Worm (Caenorhabditis elegans) whole organism, young adult: ENCODE measurements around the gene gos-28.
A peak's percentile ranks its signal among the peaks of the same experiment; 100 is the strongest.

Source experiments
- B0035.1 ChIP-seq: sonication (generic microtip); optimal IDR thresholded peaks from 2 replicates; lab custom pipeline; 2016; ENCODE audit warnings: missing genetic modification characterization, mild to moderate bottlenecking, missing compliant biosample characterization, missing genotype, missing genetic modification reagents
- B0261.1 ChIP-seq: sonication (generic microtip); optimal IDR thresholded peaks from 2 replicates; lab custom pipeline; 2016; ENCODE audit warnings: mild to moderate bottlenecking, missing genetic modification characterization, moderate library complexity, missing compliant biosample characterization
- C06A6.2 ChIP-seq: fragments of 200-800 bp; sonication (Bioruptor generic); conservative IDR thresholded peaks from 2 replicates; pipeline ENCODE4 v1.3.6; 2022; ENCODE audit warnings: missing genetic modification characterization, missing compliant biosample characterization
- D2030.7 ChIP-seq: fragments of 200-800 bp; sonication (Bioruptor generic); IDR thresholded peaks from 2 replicates; pipeline ENCODE4 v1.3.6; 2022; ENCODE audit warnings: missing genetic modification reagents, missing genetic modification characterization, missing compliant biosample characterization
- F55B11.4 ChIP-seq: sonication (generic microtip); optimal IDR thresholded peaks from 2 replicates; lab custom pipeline; 2016; ENCODE audit warnings: missing compliant biosample characterization, missing genetic modification characterization, borderline replicate concordance; ENCODE audit not compliant: insufficient read depth
- F57C9.4 ChIP-seq: sonication (generic microtip); optimal IDR thresholded peaks from 2 replicates; lab custom pipeline; 2017; ENCODE audit warnings: mild to moderate bottlenecking, missing genetic modification characterization, missing compliant biosample characterization
- K11D2.4 ChIP-seq: fragments of 200-800 bp; sonication (Bioruptor generic); IDR thresholded peaks from 2 replicates; pipeline ENCODE4 v1.3.6; 2022; ENCODE audit warnings: missing genetic modification reagents, missing genetic modification characterization, missing compliant biosample characterization
- T07F8.4 ChIP-seq: sonication (generic microtip); optimal IDR thresholded peaks from 2 replicates; lab custom pipeline; 2016; ENCODE audit warnings: mild to moderate bottlenecking, missing genetic modification characterization, moderate library complexity, missing compliant biosample characterization
- T26A5.8 ChIP-seq: sonication (generic microtip); optimal IDR thresholded peaks from 2 replicates; lab custom pipeline; 2016; ENCODE audit warnings: missing genetic modification characterization, missing compliant biosample characterization
- Y79H2A.3 ChIP-seq: fragments of 200-800 bp; sonication (Bioruptor generic); conservative IDR thresholded peaks from 2 replicates; pipeline ENCODE4 v1.3.6; 2022; ENCODE audit warnings: missing genetic modification reagents, missing genetic modification characterization, missing compliant biosample characterization
- ZK185.1 ChIP-seq: sonication (generic microtip); optimal IDR thresholded peaks from 2 replicates; lab custom pipeline; 2016; ENCODE audit warnings: mild to moderate bottlenecking, missing genetic modification characterization, missing compliant biosample characterization; ENCODE audit not compliant: poor library complexity, severe bottlenecking
- aptf-2 ChIP-seq: fragments of 200-800 bp; sonication (Bioruptor generic); conservative IDR thresholded peaks from 2 replicates; pipeline ENCODE4 v1.3.6; 2022; ENCODE audit warnings: missing genetic modification reagents, missing genetic modification characterization, missing compliant biosample characterization
- bed-2 ChIP-seq: fragments of 200-800 bp; sonication (Bioruptor generic); IDR thresholded peaks from 2 replicates; pipeline ENCODE4 v1.3.6; 2022; ENCODE audit warnings: missing genetic modification reagents, missing genetic modification characterization, missing compliant biosample characterization
- cebp-1 ChIP-seq, 2 experiments: fragments of 200-800 bp in 1 of 2; sonication (Bioruptor generic) in 1 of 2; sonication (generic microtip) in 1 of 2; IDR thresholded peaks in 1 of 2; optimal IDR thresholded peaks in 1 of 2; 2 replicates each; pipeline versions ENCODE4 v1.3.6 to Lab custom; 2017 to 2022; ENCODE audit warnings: missing compliant biosample characterization in 2 of 2, missing genetic modification characterization in 2 of 2, mild to moderate bottlenecking in 1 of 2, missing genetic modification reagents in 1 of 2, moderate library complexity in 1 of 2
- ceh-79 ChIP-seq: sonication (generic microtip); optimal IDR thresholded peaks from 2 replicates; lab custom pipeline; 2017; ENCODE audit warnings: mild to moderate bottlenecking, missing genetic modification characterization, missing compliant biosample characterization
- chd-7 ChIP-seq: sonication (generic microtip); optimal IDR thresholded peaks from 2 replicates; lab custom pipeline; 2016; ENCODE audit warnings: mild to moderate bottlenecking, missing genetic modification characterization, moderate library complexity, missing compliant biosample characterization
- die-1 ChIP-seq: sonication (generic microtip); optimal IDR thresholded peaks from 2 replicates; lab custom pipeline; 2016; ENCODE audit warnings: missing genotype, mild to moderate bottlenecking, missing genetic modification characterization, missing compliant biosample characterization
- dox-1 ChIP-seq: fragments of 200-800 bp; sonication (Bioruptor generic); IDR thresholded peaks from 2 replicates; pipeline ENCODE4 v1.3.6; 2022; ENCODE audit warnings: missing genetic modification reagents, missing genetic modification characterization, missing compliant biosample characterization
- dpff-1 ChIP-seq: sonication (generic microtip); optimal IDR thresholded peaks from 2 replicates; lab custom pipeline; 2017; ENCODE audit warnings: mild to moderate bottlenecking, missing genetic modification characterization, missing compliant biosample characterization
- dpl-1 ChIP-seq: fragments of 150-350 bp; optimal IDR thresholded peaks from 2 replicates; lab custom pipeline; 2014; ENCODE audit warnings: missing biosample characterization, missing genetic modification reagents, missing genetic modification characterization
- egl-18 ChIP-seq: fragments of 200-800 bp; sonication (Bioruptor generic); IDR thresholded peaks from 2 replicates; pipeline ENCODE4 v1.3.6; 2022; ENCODE audit warnings: missing genetic modification reagents, missing genetic modification characterization, missing compliant biosample characterization
- ets-4 ChIP-seq: fragments of 200-800 bp; sonication (Bioruptor generic); optimal IDR thresholded peaks from 2 replicates; lab custom pipeline; 2018; ENCODE audit warnings: mild to moderate bottlenecking, missing genetic modification characterization, missing compliant biosample characterization
- fkh-3 ChIP-seq: sonication (generic microtip); optimal IDR thresholded peaks from 2 replicates; lab custom pipeline; 2016; ENCODE audit warnings: mild to moderate bottlenecking, missing genetic modification characterization, missing compliant biosample characterization
- gei-17 ChIP-seq: fragments of 200-800 bp; sonication (Bioruptor generic); optimal IDR thresholded peaks from 2 replicates; lab custom pipeline; 2018; ENCODE audit warnings: mild to moderate bottlenecking, missing genetic modification characterization, missing compliant biosample characterization
- him-1 ChIP-seq: sonication (generic microtip); optimal IDR thresholded peaks from 2 replicates; lab custom pipeline; 2016; ENCODE audit warnings: missing genotype, missing genetic modification reagents, missing genetic modification characterization, missing compliant biosample characterization
- hlh-12 ChIP-seq: sonication (generic microtip); optimal IDR thresholded peaks from 2 replicates; lab custom pipeline; 2016; ENCODE audit warnings: missing genetic modification characterization, missing compliant biosample characterization
- hlh-26 ChIP-seq: fragments of 200-800 bp; sonication (Bioruptor generic); conservative IDR thresholded peaks from 2 replicates; pipeline ENCODE4 v1.3.6; 2022; ENCODE audit warnings: missing genetic modification reagents, missing genetic modification characterization, missing compliant biosample characterization
- hmg-20 ChIP-seq: fragments of 200-800 bp; sonication (Bioruptor generic); IDR thresholded peaks from 2 replicates; pipeline ENCODE4 v1.3.6; 2022; ENCODE audit warnings: missing genetic modification reagents, missing genetic modification characterization, missing compliant biosample characterization
- hrde-1 ChIP-seq: sonication (generic microtip); optimal IDR thresholded peaks from 2 replicates; lab custom pipeline; 2016; ENCODE audit warnings: missing genetic modification characterization, mild to moderate bottlenecking, missing compliant biosample characterization, moderate library complexity, missing genotype, missing genetic modification reagents, borderline replicate concordance
- lin-54 ChIP-seq: fragments of 200-800 bp; sonication (Bioruptor generic); optimal IDR thresholded peaks from 2 replicates; lab custom pipeline; 2018; ENCODE audit warnings: mild to moderate bottlenecking, missing genetic modification characterization, missing compliant biosample characterization
- lir-1 ChIP-seq: fragments of 200-800 bp; sonication (Bioruptor generic); conservative IDR thresholded peaks from 2 replicates; pipeline ENCODE4 v1.3.6; 2022; ENCODE audit warnings: missing genetic modification reagents, missing genetic modification characterization, missing compliant biosample characterization
- lsl-1 ChIP-seq: fragments of 200-800 bp; sonication (Bioruptor generic); optimal IDR thresholded peaks from 2 replicates; lab custom pipeline; 2018; ENCODE audit warnings: mild to moderate bottlenecking, missing genetic modification characterization, moderate library complexity, missing compliant biosample characterization
- lsy-27 ChIP-seq: sonication (generic microtip); optimal IDR thresholded peaks from 2 replicates; lab custom pipeline; 2017; ENCODE audit warnings: missing genetic modification characterization, mild to moderate bottlenecking, missing compliant biosample characterization, antibody characterized with exemption, missing genotype, borderline replicate concordance; ENCODE audit not compliant: insufficient read depth
- madf-3 ChIP-seq: fragments of 200-800 bp; sonication (Bioruptor generic); IDR thresholded peaks from 2 replicates; pipeline ENCODE4 v1.3.6; 2022; ENCODE audit warnings: missing genetic modification reagents, missing genetic modification characterization, missing compliant biosample characterization
- madf-8 ChIP-seq: fragments of 200-800 bp; sonication (Bioruptor generic); conservative IDR thresholded peaks from 2 replicates; pipeline ENCODE4 v1.3.6; 2022; ENCODE audit warnings: missing genetic modification reagents, missing genetic modification characterization, missing compliant biosample characterization
- nfyb-1 ChIP-seq: fragments of 200-800 bp; sonication (Bioruptor generic); IDR thresholded peaks from 2 replicates; pipeline ENCODE4 v1.3.6; 2022; ENCODE audit warnings: missing genetic modification reagents, missing genetic modification characterization, missing compliant biosample characterization
- nhr-179 ChIP-seq: sonication (generic microtip); optimal IDR thresholded peaks from 2 replicates; lab custom pipeline; 2016; ENCODE audit warnings: mild to moderate bottlenecking, missing genetic modification characterization, missing compliant biosample characterization
- nhr-80 ChIP-seq: sonication (generic microtip); optimal IDR thresholded peaks from 2 replicates; lab custom pipeline; 2016; ENCODE audit warnings: missing genetic modification characterization, missing compliant biosample characterization
- repo-1 ChIP-seq: sonication (generic microtip); optimal IDR thresholded peaks from 2 replicates; lab custom pipeline; 2017; ENCODE audit warnings: mild to moderate bottlenecking, missing genetic modification characterization, missing compliant biosample characterization
- sea-2 ChIP-seq: fragments of 200-800 bp; sonication (Bioruptor generic); IDR thresholded peaks from 2 replicates; pipeline ENCODE4 v1.3.6; 2022; ENCODE audit warnings: missing genetic modification characterization, missing compliant biosample characterization
- snpc-3.4 ChIP-seq: sonication (generic microtip); optimal IDR thresholded peaks from 2 replicates; lab custom pipeline; 2017; ENCODE audit warnings: missing genetic modification characterization, mild to moderate bottlenecking, missing compliant biosample characterization, antibody characterized with exemption, moderate library complexity, missing genotype, missing genetic modification reagents
- somi-1 ChIP-seq: fragments of 200-800 bp; sonication (Bioruptor generic); optimal IDR thresholded peaks from 2 replicates; lab custom pipeline; 2018; ENCODE audit warnings: mild to moderate bottlenecking, missing genetic modification characterization, missing compliant biosample characterization
- tbx-9 ChIP-seq: sonication (generic microtip); optimal IDR thresholded peaks from 2 replicates; lab custom pipeline; 2016; ENCODE audit warnings: borderline replicate concordance, missing genetic modification characterization, inconsistent platforms, missing compliant biosample characterization
- unc-130 ChIP-seq: sonication (generic microtip); optimal IDR thresholded peaks from 2 replicates; lab custom pipeline; 2016; ENCODE audit warnings: missing genetic modification reagents, missing genetic modification characterization, missing compliant biosample characterization
- ztf-18 ChIP-seq: sonication (generic microtip); optimal IDR thresholded peaks from 2 replicates; lab custom pipeline; 2016; ENCODE audit warnings: missing genotype, mild to moderate bottlenecking, missing genetic modification characterization, missing compliant biosample characterization
- ztf-22 ChIP-seq: fragments of 200-800 bp; sonication (Bioruptor generic); optimal IDR thresholded peaks from 2 replicates; lab custom pipeline; 2018; ENCODE audit warnings: mild to moderate bottlenecking, missing genetic modification characterization, moderate library complexity, missing compliant biosample characterization
- ztf-26 ChIP-seq: sonication (generic microtip); optimal IDR thresholded peaks from 2 replicates; lab custom pipeline; 2017; ENCODE audit warnings: missing genetic modification characterization, missing compliant biosample characterization
- ztf-3 ChIP-seq: fragments of 200-800 bp; sonication (Bioruptor generic); optimal IDR thresholded peaks from 2 replicates; lab custom pipeline; 2018; ENCODE audit warnings: mild to moderate bottlenecking, missing genetic modification characterization, missing compliant biosample characterization

The gos-28 gene

DNA sequence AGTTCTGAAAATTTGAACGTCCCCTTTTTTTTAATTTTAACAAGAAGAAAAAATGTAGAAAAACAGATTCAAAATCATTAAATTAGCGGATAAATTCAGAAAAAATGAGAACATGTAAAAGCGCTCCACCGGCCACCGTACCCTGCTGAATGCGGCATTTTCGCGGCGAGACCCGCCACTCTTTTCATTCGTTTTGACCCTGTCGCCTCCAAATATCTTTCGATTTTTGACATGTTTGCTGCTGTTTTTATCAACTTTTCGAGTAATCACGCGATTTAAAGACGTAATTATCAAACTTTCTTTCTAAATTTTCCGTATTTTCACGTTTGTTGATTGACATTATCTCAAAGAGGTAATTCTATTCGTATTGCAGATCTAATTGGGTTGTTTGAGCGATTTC lies 12.8 kb downstream of the gos-28 start, which contains the start of gene gsp-2 (continued):
- TF ChIP-seq ztf-18 (tag; lab: Kevin White, UChicago) (peak; percentile 47), D2030.7 (GFP tag; lab: Robert Waterston, UW) (no peak; the same call in 1 of the 2 replicates), B0261.1 (no peak), hlh-12 (no peak), ztf-26 (tag; lab: Kevin White, UChicago) (no peak), dpl-1 (GFP tag; lab: Kevin White, UChicago) (peak; percentile 13), ztf-22 (GFP tag; lab: Kevin White, UChicago) (no peak), egl-18 (GFP tag; lab: Robert Waterston, UW) (no peak), hlh-26 (GFP tag; lab: Robert Waterston, UW) (no peak), ztf-3 (GFP tag; lab: Kevin White, UChicago) (no peak), madf-8 (0 out of 2 replicates have a peak, but pooled peaks have one; percentile 22), fkh-3 (no peak), K11D2.4 (no peak), ceh-79 (tag; lab: Kevin White, UChicago) (no peak), Y79H2A.3 (GFP tag; lab: Robert Waterston, UW) (no peak), lsy-27 (peak; percentile 26), lin-54 (GFP tag; lab: Kevin White, UChicago) (peak; percentile 61), him-1 (tag; lab: Kevin White, UChicago) (no peak), chd-7 (no peak), unc-130 (no peak), hrde-1 (tag; lab: Kevin White, UChicago) (no peak), repo-1 (tag; lab: Kevin White, UChicago) (no peak), ZK185.1 (tag; lab: Kevin White, UChicago) (no peak), dox-1 (GFP tag; lab: Robert Waterston, UW) (peak; percentile 87), T26A5.8 (tag; lab: Kevin White, UChicago) (no peak), ets-4 (GFP tag; lab: Kevin White, UChicago) (no peak), tbx-9 (tag; lab: Kevin White, UChicago) (no peak), dpff-1 (tag; lab: Kevin White, UChicago) (no peak), nfyb-1 (GFP tag; lab: Robert Waterston, UW) (peak; percentile 63; the same call in 1 of the 2 replicates), sea-2 (no peak), aptf-2 (GFP tag; lab: Robert Waterston, UW) (no peak), madf-3 (0 out of 2 replicates have a peak, but pooled peaks have one; percentile 34), F55B11.4 (tag; lab: Kevin White, UChicago) (no peak), snpc-3.4 (tag; lab: Kevin White, UChicago) (peak; percentile 43), T07F8.4 (tag; lab: Kevin White, UChicago) (no peak), nhr-179 (tag; lab: Kevin White, UChicago) (no peak), somi-1 (GFP tag; lab: Kevin White, UChicago) (no peak), F57C9.4 (tag; lab: Kevin White, UChicago) (no peak), nhr-80 (tag; lab: Kevin White, UChicago) (peak; percentile 84), die-1 (tag; lab: Kevin White, UChicago) (no peak), bed-2 (no peak), lir-1 (GFP tag; lab: Robert Waterston, UW) (peak; percentile 62; the same call in 1 of the 2 replicates), hmg-20 (GFP tag; lab: Robert Waterston, UW) (no peak), C06A6.2 (GFP tag; lab: Robert Waterston, UW) (no peak), gei-17 (GFP tag; lab: Kevin White, UChicago) (no peak), cebp-1 (GFP tag; IDR thresholded peaks at IDR 0.05; lab: Robert Waterston, UW) (no peak), cebp-1 (tag; optimal IDR thresholded peaks at IDR 0.05; lab: Kevin White, UChicago) (peak; percentile 69), B0035.1 (tag; lab: Kevin White, UChicago) (no peak), lsl-1 (GFP tag; lab: Kevin White, UChicago) (peak; percentile 87)
